Worm (Caenorhabditis elegans) whole organism, L4/young adult: Measurements from ENCODE around the gene crn-7.

Source experiments
- W03F9.2 ChIP-seq: fragments of 150-350 bp; optimal IDR thresholded peaks from 2 replicates; lab custom pipeline; 2014; ENCODE audit warnings: missing biosample characterization, missing genetic modification characterization
- dao-5 ChIP-seq: sonication (generic microtip); optimal IDR thresholded peaks from 2 replicates; lab custom pipeline; 2016; ENCODE audit warnings: missing genotype, missing genetic modification characterization, moderate library complexity, missing compliant biosample characterization
- him-1 ChIP-seq: sonication (generic microtip); optimal IDR thresholded peaks from 2 replicates; lab custom pipeline; 2016; ENCODE audit warnings: missing genotype, missing genetic modification reagents, missing genetic modification characterization, missing compliant biosample characterization

Gene crn-7

ce11 chrIII:8278801-8279200 is 10.5 kb downstream of the crn-7 start, which contains the start of gene mig-10:
mig-10 (plus strand) TSS chrIII:8279101.
- TF ChIP-seq dao-5 (tag; lab: Kevin White, UChicago) = no peak
- TF ChIP-seq him-1 = no peak
- TF ChIP-seq W03F9.2 (tag; lab: Kevin White, UChicago) = no peak

- TF ChIP-seq him-1 = no peak
- no peak for TF ChIP-seq W03F9.2 (tag; lab: Kevin White, UChicago)
- no peak for TF ChIP-seq dao-5 (tag; lab: Kevin White, UChicago)
Measured at ce11 chrIII:8279567-8279966, 11.2 kb downstream of the crn-7 start.

DNA sequence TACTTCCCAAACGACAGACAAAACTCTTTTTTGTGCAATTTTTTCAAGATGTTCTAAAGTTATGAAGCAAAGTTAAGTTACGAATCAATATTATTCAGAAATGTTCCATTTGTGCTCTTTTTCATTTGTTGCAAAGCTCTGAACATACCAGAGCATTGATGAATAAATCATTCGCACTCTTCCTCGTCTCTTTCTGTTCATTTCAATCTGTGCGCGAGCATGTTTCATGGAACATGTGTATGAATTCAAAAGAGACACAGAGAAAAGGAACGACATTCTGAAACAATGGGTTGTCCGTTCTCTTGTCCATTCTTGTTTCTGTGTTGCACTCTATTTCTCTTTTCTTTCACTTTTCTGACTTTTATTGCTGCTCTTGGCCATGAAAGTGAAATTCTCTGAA is 12.0 kb downstream of the crn-7 start:
- TF ChIP-seq dao-5 (tag; lab: Kevin White, UChicago) (no peak), him-1 (no peak), W03F9.2 (tag; lab: Kevin White, UChicago) (no peak)

DNA sequence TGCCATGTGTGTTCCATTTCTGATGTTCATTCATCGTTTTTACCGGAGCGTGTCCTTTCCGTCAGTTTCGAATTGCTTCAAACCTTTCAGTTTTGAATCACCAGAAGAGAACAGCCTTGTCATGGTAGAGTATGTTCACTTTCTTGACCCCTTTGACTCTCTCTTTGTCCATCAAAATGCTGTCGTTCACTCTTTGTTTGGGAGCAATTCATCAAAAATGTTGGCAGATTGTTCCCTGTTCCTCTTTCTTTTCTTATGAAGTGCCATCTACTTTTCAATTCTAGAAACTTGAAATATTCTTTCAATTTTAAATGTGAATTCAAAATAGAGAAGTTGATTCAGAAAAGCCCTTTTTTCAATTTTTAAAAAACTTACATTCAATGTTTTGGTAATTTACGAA is 13.0 kb downstream of the crn-7 start:
- TF ChIP-seq W03F9.2 (tag; lab: Kevin White, UChicago) (no peak), him-1 (no peak), dao-5 (tag; lab: Kevin White, UChicago) (no peak)

DNA sequence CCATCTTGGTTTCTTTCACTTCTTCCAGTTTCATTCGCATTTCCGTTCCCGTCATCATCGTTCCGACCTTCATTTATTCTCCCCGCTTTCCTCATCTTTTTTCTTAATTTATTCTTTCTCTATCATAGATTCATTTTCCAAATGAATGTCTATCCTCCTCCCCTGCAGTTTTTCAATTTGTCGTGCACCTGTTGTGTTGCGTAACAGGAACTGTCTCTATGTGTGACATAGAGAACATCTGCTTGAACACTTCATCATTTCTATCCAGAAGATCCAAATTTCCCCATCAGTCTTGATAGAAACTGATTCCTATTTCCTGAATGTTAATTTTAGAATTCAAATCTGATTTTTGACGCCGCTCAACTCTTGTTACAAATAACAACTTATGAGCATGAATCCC is 15.2 kb downstream of the crn-7 start:
- TF ChIP-seq him-1 (no peak), W03F9.2 (tag; lab: Kevin White, UChicago) (no peak), dao-5 (tag; lab: Kevin White, UChicago) (no peak)

DNA sequence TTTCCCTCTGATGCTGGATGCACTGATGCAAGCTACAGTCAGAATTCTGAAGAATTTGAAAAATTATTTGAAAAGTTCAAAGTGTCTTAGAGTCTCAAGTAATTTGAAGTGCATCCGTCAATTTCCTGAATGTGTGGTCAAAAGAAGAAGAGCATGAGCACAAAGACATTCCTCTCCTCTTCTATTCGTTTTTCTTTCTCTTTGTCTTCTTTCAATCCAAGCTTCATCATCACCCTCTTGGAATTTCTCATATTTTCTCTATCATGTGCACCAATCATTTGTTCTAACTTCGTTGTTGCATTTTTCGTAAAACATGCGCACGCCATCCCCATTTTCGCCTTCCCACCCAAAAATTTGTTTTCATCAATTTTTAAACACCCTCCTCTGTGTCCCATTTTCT is 17.7 kb downstream of the crn-7 start:
- TF ChIP-seq him-1 = no peak
- TF ChIP-seq dao-5 (tag; lab: Kevin White, UChicago) = no peak
- TF ChIP-seq W03F9.2 (tag; lab: Kevin White, UChicago) = no peak

DNA sequence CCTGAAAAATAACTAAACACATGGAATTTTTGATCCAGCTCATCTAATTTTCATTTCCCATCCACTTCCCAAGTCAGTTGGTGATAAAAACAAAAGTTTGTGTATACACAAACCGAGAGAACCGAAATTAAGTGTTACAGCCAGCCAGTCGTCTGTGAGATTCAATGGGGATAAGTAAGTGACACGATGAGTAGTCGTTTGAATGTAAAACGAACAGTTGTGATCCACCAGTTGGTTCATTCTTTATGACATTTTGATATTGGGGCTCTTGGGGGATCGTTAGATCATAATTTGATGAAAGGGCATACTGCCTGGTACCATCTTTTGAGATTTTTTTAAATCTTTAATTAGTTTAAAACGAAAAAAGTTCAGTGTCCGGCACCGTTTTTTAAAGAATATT is 18.5 kb downstream of the crn-7 start:
- TF ChIP-seq dao-5 (tag; lab: Kevin White, UChicago) = no peak
- TF ChIP-seq him-1 = no peak
- no peak for TF ChIP-seq W03F9.2 (tag; lab: Kevin White, UChicago)

- TF ChIP-seq him-1 (no peak), W03F9.2 (tag; lab: Kevin White, UChicago) (no peak), dao-5 (tag; lab: Kevin White, UChicago) (no peak)
Measured at ce11 chrIII:8287519-8287918, 19.2 kb downstream of the crn-7 start.

ce11 chrIII:8289181-8289580 is 20.9 kb downstream of the crn-7 start:
- TF ChIP-seq him-1 = no peak

DNA sequence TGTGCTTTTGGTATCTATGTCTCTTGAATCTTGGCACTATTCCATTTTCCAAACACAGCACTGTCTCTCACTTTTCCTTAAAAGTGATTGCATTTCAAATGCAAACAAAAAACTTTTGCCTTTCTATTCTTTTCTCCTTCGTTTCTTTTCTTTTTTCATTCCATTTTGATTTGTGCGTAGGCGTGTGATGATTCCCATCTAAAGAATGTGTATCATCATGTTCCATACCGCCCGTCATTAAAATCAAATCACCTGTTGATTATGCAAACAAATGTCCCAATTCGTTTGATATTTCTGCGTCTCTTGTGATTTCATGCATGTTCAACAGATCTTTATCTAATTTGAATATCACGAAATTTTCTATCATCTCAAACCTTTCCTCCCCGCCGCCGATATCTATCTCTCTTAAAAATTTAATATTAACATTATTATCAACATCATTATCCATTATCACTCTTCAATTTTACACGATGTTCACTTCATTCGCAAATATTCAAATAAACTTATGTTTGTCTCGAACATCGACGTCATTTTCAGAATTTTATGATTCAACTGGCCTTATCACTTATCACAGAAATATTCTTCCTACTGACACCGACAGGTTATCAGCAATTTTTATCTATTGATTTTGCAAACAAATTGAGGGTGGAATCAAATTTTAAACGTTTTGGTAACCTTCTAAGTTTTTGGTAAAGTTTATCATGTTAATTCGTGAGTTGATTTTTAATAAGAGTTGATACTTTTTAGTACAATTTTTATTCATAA is 23.1 kb downstream of the crn-7 start:
- no peak for TF ChIP-seq W03F9.2 (tag; lab: Kevin White, UChicago)
- TF ChIP-seq him-1 = no peak
- no peak for TF ChIP-seq dao-5 (tag; lab: Kevin White, UChicago)

ce11 chrIII:8293260-8293659 is 24.9 kb downstream of the crn-7 start:
- TF ChIP-seq W03F9.2 (tag; lab: Kevin White, UChicago) = no peak
- TF ChIP-seq dao-5 (tag; lab: Kevin White, UChicago) = no peak
- TF ChIP-seq him-1 = no peak

- TF ChIP-seq W03F9.2 (tag; lab: Kevin White, UChicago) (no peak), him-1 (no peak), dao-5 (tag; lab: Kevin White, UChicago) (no peak)
Measured at ce11 chrIII:8298216-8298920, 30.0 kb downstream of the crn-7 start.

- no peak for TF ChIP-seq W03F9.2 (tag; lab: Kevin White, UChicago)
- TF ChIP-seq him-1 = no peak
- TF ChIP-seq dao-5 (tag; lab: Kevin White, UChicago) = no peak
Measured at ce11 chrIII:8299078-8299587, 30.8 kb downstream of the crn-7 start.

- no peak for TF ChIP-seq W03F9.2 (tag; lab: Kevin White, UChicago)
- TF ChIP-seq him-1 = no peak
- TF ChIP-seq dao-5 (tag; lab: Kevin White, UChicago) = no peak
Measured at ce11 chrIII:8299734-8300133, 31.4 kb downstream of the crn-7 start.
